Fruit fly (Drosophila melanogaster) whole organism, embryonic: ENCODE measurements around the gene CG13720.

ENCODE experiments used
- Aef1 ChIP-seq: fragments of 200-800 bp; sonication (Bioruptor generic); IDR thresholded peaks from 3 replicates; pipeline ENCODE4 v1.3.6; 2022; ENCODE audit warnings: missing biosample characterization, missing genetic modification characterization
- Awh ChIP-seq: fragments of 200-800 bp; sonication (Bioruptor generic); IDR thresholded peaks from 2 replicates; pipeline ENCODE4, ENCODE4 v1.3.6; 2022; ENCODE audit warnings: missing biosample characterization, missing genetic modification characterization
- CG11456 ChIP-seq: fragments of 200-800 bp; sonication (Bioruptor generic); IDR thresholded peaks from 3 replicates; pipeline ENCODE4 v1.3.6; 2022; ENCODE audit warnings: missing biosample characterization, missing genetic modification characterization
- CG11695 ChIP-seq: fragments of 200-800 bp; sonication (Bioruptor generic); IDR thresholded peaks from 3 replicates; pipeline ENCODE4 v1.3.6; 2022; ENCODE audit warnings: missing biosample characterization, missing genetic modification characterization
- CG12299 ChIP-seq: fragments of 200-800 bp; sonication (Bioruptor generic); optimal IDR thresholded peaks from 2 replicates; lab custom pipeline; 2018; ENCODE audit warnings: missing biosample characterization, mild to moderate bottlenecking, missing genetic modification characterization
- CG12769 ChIP-seq: fragments of 200-800 bp; sonication (Bioruptor generic); optimal IDR thresholded peaks from 2 replicates; lab custom pipeline; 2019; ENCODE audit warnings: missing biosample characterization, mild to moderate bottlenecking, missing genetic modification characterization, moderate library complexity
- CG13894 ChIP-seq: fragments of 200-800 bp; sonication (Bioruptor generic); optimal IDR thresholded peaks from 3 replicates; lab custom pipeline; 2018; ENCODE audit warnings: missing biosample characterization, mild to moderate bottlenecking, missing genetic modification characterization, moderate library complexity
- CG1603 ChIP-seq: fragments of 200-800 bp; sonication (Bioruptor generic); optimal IDR thresholded peaks from 2 replicates; lab custom pipeline; 2019; ENCODE audit warnings: missing biosample characterization, mild to moderate bottlenecking, missing genetic modification characterization, moderate library complexity
- CG17612 ChIP-seq: fragments of 200-800 bp; sonication (Bioruptor generic); IDR thresholded peaks from 2 replicates; pipeline ENCODE4 v1.3.6; 2022; ENCODE audit warnings: missing biosample characterization, missing genetic modification characterization
- CG18011 ChIP-seq: fragments of 200-800 bp; sonication (Bioruptor generic); optimal IDR thresholded peaks from 2 replicates; lab custom pipeline; 2017; ENCODE audit warnings: missing biosample characterization, missing genetic modification characterization, mild to moderate bottlenecking, moderate library complexity, missing genotype
- CG31441 ChIP-seq: fragments of 200-800 bp; sonication (Bioruptor generic); IDR thresholded peaks from 2 replicates; pipeline ENCODE4 v1.3.6; 2022; ENCODE audit warnings: missing biosample characterization, missing genetic modification characterization
- CG6813 ChIP-seq: fragments of 200-800 bp; sonication (Bioruptor generic); optimal IDR thresholded peaks from 2 replicates; lab custom pipeline; 2017; ENCODE audit warnings: missing biosample characterization, missing genetic modification characterization, mild to moderate bottlenecking, moderate library complexity, missing genetic modification reagents
- Ets65A ChIP-seq: fragments of 200-800 bp; sonication (Bioruptor generic); peaks from one replicate; lab custom pipeline; 2016; ENCODE audit warnings: missing biosample characterization, missing genetic modification characterization
- Hr39 ChIP-seq: fragments of >200 bp; optimal IDR thresholded peaks from 2 replicates; lab custom pipeline; 2017
- Hr78 ChIP-seq, 2 experiments: fragments of 200-800 bp in 1 of 2; fragments of >200 bp in 1 of 2; sonication (Bioruptor generic) in 1 of 2; optimal IDR thresholded peaks; 2 replicates each; lab custom pipeline; 2017 to 2019; ENCODE audit warnings: missing biosample characterization in 2 of 2, missing genetic modification characterization in 2 of 2, mild to moderate bottlenecking in 1 of 2, moderate library complexity in 1 of 2
- MBD-R2 ChIP-seq: fragments of 200-800 bp; sonication (Bioruptor generic); IDR thresholded peaks from 2 replicates; pipeline ENCODE4 v1.3.6; 2022; ENCODE audit warnings: missing biosample characterization, missing genetic modification characterization
- Oli ChIP-seq: fragments of 200-800 bp; sonication (Bioruptor generic); optimal IDR thresholded peaks from 2 replicates; lab custom pipeline; 2018; ENCODE audit warnings: missing biosample characterization, mild to moderate bottlenecking, missing genetic modification characterization, moderate library complexity
- PHDP ChIP-seq: fragments of 200-800 bp; sonication (Bioruptor generic); optimal IDR thresholded peaks from 3 replicates; lab custom pipeline; 2018; ENCODE audit warnings: missing biosample characterization, mild to moderate bottlenecking, missing genetic modification characterization, moderate library complexity
- Rx ChIP-seq: fragments of 200-800 bp; sonication (Bioruptor generic); IDR thresholded peaks from 2 replicates; pipeline ENCODE4 v1.3.6; 2022; ENCODE audit warnings: missing biosample characterization, missing genetic modification characterization
- Tbp ChIP-seq: fragments of >200 bp; optimal IDR thresholded peaks from 2 replicates; lab custom pipeline; 2018; ENCODE audit warnings: missing biosample characterization, missing genetic modification characterization
- Vsx1 ChIP-seq: fragments of 200-800 bp; sonication (Bioruptor generic); optimal IDR thresholded peaks from 2 replicates; lab custom pipeline; 2017; ENCODE audit warnings: missing biosample characterization, mild to moderate bottlenecking, missing genetic modification characterization, missing genetic modification reagents
- abd-A ChIP-seq: fragments of 200-800 bp; sonication (Bioruptor generic); optimal IDR thresholded peaks from 3 replicates; lab custom pipeline; 2019; ENCODE audit warnings: missing biosample characterization, mild to moderate bottlenecking, missing genetic modification characterization, moderate library complexity
- corto ChIP-seq: fragments of 200-800 bp; sonication (Bioruptor generic); optimal IDR thresholded peaks from 2 replicates; lab custom pipeline; 2016; ENCODE audit warnings: missing biosample characterization, mild to moderate bottlenecking, missing genetic modification characterization, moderate library complexity
- crol ChIP-seq: fragments of 200-800 bp; sonication (Bioruptor generic); IDR thresholded peaks from 2 replicates; pipeline ENCODE4 v1.3.6; 2022; ENCODE audit warnings: missing biosample characterization, missing genetic modification characterization
- danr ChIP-seq: fragments of 200-800 bp; sonication (Bioruptor generic); IDR thresholded peaks from 2 replicates; pipeline ENCODE4 v1.3.6; 2022; ENCODE audit warnings: missing biosample characterization, missing genetic modification characterization
- dysf ChIP-seq: fragments of 200-800 bp; sonication (Bioruptor generic); IDR thresholded peaks from 3 replicates; pipeline ENCODE4 v1.3.6; 2022; ENCODE audit warnings: missing biosample characterization, missing genetic modification characterization
- hkb ChIP-seq, 2 experiments: fragments of 200-800 bp in 1 of 2; fragments of >200 bp in 1 of 2; sonication (Bioruptor generic) in 1 of 2; IDR thresholded peaks in 1 of 2; optimal IDR thresholded peaks in 1 of 2; 2 replicates each; pipeline versions ENCODE4 v1.3.6 to Lab custom; 2017 to 2022; ENCODE audit warnings: missing biosample characterization in 1 of 2, missing genetic modification characterization in 1 of 2
- onecut ChIP-seq: fragments of 200-800 bp; sonication (Bioruptor generic); IDR thresholded peaks from 2 replicates; pipeline ENCODE4 v1.3.6; 2022; ENCODE audit warnings: missing biosample characterization, missing genetic modification characterization
- pros ChIP-seq: fragments of 200-800 bp; sonication (Bioruptor generic); optimal IDR thresholded peaks from 3 replicates; lab custom pipeline; 2019; ENCODE audit warnings: missing biosample characterization, mild to moderate bottlenecking, missing genetic modification characterization, moderate library complexity
- sd ChIP-seq: fragments of 200-800 bp; sonication (Bioruptor generic); optimal IDR thresholded peaks from 3 replicates; lab custom pipeline; 2018; ENCODE audit warnings: missing biosample characterization, mild to moderate bottlenecking, missing genetic modification characterization, moderate library complexity
- sob ChIP-seq: fragments of 200-800 bp; sonication (Bioruptor generic); IDR thresholded peaks from 2 replicates; pipeline ENCODE4 v1.3.6; 2022; ENCODE audit warnings: missing biosample characterization, missing genetic modification characterization
- sr ChIP-seq: fragments of 200-800 bp; sonication (Bioruptor generic); IDR thresholded peaks from 3 replicates; pipeline ENCODE4 v1.3.6; 2022; ENCODE audit warnings: missing biosample characterization, missing genetic modification characterization
- ssp ChIP-seq: fragments of 200-800 bp; sonication (Bioruptor generic); IDR thresholded peaks from 2 replicates; pipeline ENCODE4 v1.3.6; 2022; ENCODE audit warnings: missing biosample characterization, missing genetic modification characterization
- vvl ChIP-seq: fragments of 200-800 bp; sonication (Bioruptor generic); IDR thresholded peaks from 2 replicates; pipeline ENCODE4 v1.3.6; 2022; ENCODE audit warnings: missing biosample characterization, missing genetic modification characterization
- zen ChIP-seq: fragments of 200-800 bp; sonication (Bioruptor generic); optimal IDR thresholded peaks from 3 replicates; lab custom pipeline; 2018; ENCODE audit warnings: missing biosample characterization, mild to moderate bottlenecking, missing genetic modification characterization, moderate library complexity

The CG13720 gene

DNA sequence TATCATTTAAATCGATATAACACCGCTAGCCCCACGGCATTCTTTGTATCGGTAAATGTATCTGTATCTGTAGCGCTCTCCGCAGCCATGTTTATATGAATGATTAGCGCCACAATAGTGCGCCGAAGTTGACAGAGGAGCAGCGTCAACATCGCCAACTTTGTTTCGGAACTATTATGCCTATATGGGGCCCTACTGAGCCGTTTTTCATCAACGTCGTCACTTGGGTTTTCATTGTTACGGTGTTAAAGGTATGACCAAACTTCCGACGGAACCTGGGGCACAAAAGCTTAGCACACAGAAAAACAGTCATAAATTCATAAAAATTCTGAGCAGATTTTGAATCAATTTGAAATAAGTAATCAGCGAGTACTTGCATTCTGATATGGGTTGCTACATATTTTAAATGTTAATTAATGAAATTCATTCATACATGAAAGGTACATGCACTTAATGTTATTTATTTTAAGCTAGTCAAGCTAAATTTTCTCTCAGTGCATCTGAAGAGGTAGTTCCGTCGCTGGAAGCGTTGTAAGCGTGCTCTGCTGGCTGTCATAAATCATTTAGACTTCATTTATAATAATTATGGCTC lies 38.8 kb downstream of the CG13720 start, which contains the start of gene CG15023 (continued):
- TF ChIP-seq ssp (GFP tag; lab: Robert Waterston, UW) (peak; percentile 24; the same call in 1 of the 2 replicates), PHDP (tag; lab: Kevin White, UChicago) (peak; percentile 30), hkb (optimal IDR thresholded peaks at IDR 0.05; lab: Kevin White, UChicago) (no peak), hkb (GFP tag; IDR thresholded peaks at IDR 0.05; lab: Robert Waterston, UW) (0 out of 2 replicates have a peak, but pooled peaks have one; percentile 9), sob (GFP tag; lab: Robert Waterston, UW) (0 out of 2 replicates have a peak, but pooled peaks have one; percentile 19), CG11695 (GFP tag; lab: Robert Waterston, UW) (peak; percentile 53; the same call in 1 of the 3 replicates), zen (tag; lab: Kevin White, UChicago) (no peak), Rx (GFP tag; lab: Robert Waterston, UW) (no peak), CG31441 (GFP tag; lab: Robert Waterston, UW) (0 out of 2 replicates have a peak, but pooled peaks have one; percentile 26), CG13894 (peak; percentile 7), Ets65A (peak; percentile 12), CG18011 (GFP tag; lab: Kevin White, UChicago) (no peak), danr (GFP tag; lab: Robert Waterston, UW) (0 out of 2 replicates have a peak, but pooled peaks have one; percentile 7), onecut (peak; percentile 51; the same call in 1 of the 2 replicates), Tbp (GFP tag; lab: Kevin White, UChicago) (no peak), dysf (GFP tag; lab: Robert Waterston, UW) (peak; percentile 69; the same call in 2 of the 3 replicates), Aef1 (GFP tag; lab: Robert Waterston, UW) (peak; percentile 38; the same call in 2 of the 3 replicates), CG1603 (tag; lab: Kevin White, UChicago) (peak; percentile 2)

DNA sequence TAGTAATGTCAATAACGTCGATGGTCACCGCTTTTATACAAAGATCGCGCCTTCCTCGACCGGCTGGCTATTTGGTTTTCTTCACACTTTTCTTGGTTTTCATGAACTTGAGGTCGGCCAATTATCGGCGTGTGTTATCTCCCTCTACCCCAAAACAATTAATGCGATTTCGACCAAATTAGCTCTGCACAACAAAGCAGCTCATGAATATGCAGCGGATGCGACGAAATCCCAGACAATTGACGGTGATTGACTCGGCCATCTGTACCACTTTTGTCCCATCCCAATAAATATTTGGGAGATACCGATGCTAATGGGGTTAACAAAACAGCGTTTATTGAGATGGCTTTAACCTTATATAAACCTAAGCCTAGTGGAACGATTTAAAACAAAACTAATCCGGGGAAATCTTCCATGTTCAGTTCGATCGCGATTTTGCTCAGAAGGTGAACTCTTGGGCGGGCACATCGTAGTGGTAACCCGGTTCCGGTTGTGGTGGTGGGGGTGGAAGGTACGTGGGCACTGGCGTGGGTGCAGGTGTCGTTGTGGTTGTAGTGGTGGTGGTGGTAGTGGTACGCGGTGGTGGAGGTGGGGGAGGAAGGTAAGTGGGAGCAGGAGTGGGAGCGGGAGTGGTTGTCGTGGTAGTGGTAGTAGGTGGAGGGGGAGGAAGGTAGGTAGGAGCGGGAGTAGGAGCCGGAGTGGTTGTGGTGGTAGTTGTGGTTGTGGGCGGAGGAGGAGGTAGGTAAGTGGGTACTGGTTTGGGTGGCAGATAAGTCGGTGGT lies 39.8 kb downstream of the CG13720 start, which contains the start of gene CG15022:
Gene CG15022 (minus strand): TSS at position 11 of the 782 bp plus-strand sequence.
- no peak for TF ChIP-seq corto (GFP tag; lab: Kevin White, UChicago)
- TF ChIP-seq CG6813 (GFP tag; lab: Kevin White, UChicago) = no peak
- no peak for TF ChIP-seq CG12299
- no peak for TF ChIP-seq MBD-R2 (GFP tag; lab: Robert Waterston, UW)
- peak in 1 of 2 experiments; percentile 34 for TF ChIP-seq Hr78 (GFP tag; optimal IDR thresholded peaks at IDR 0.05; lab: Kevin White, UChicago)
- peak; percentile 55 for TF ChIP-seq pros (GFP tag; lab: Kevin White, UChicago)
- TF ChIP-seq CG12769 (tag; lab: Kevin White, UChicago) = peak; percentile 65
- peak; percentile 21 for TF ChIP-seq abd-A
- peak; percentile 38 for TF ChIP-seq sd
- peak; percentile 87 for TF ChIP-seq Awh (GFP tag; lab: Robert Waterston, UW)
- 0 out of 2 replicates have a peak, but pooled peaks have one; percentile 11 for TF ChIP-seq CG17612 (GFP tag; lab: Robert Waterston, UW)
- peak; percentile 38 for TF ChIP-seq Vsx1 (GFP tag; lab: Kevin White, UChicago)
- 0 out of 3 replicates have a peak, but pooled peaks have one; percentile 12 for TF ChIP-seq CG11456 (GFP tag; lab: Robert Waterston, UW)
- peak; percentile 49; the same call in 1 of the 2 replicates for TF ChIP-seq crol
- no peak for TF ChIP-seq Oli (tag; lab: Kevin White, UChicago)
- TF ChIP-seq sr (GFP tag; lab: Robert Waterston, UW) = peak; percentile 58; the same call in 1 of the 3 replicates
- TF ChIP-seq vvl (GFP tag; lab: Robert Waterston, UW) = peak; percentile 79
- TF ChIP-seq Hr39 (lab: Kevin White, UChicago) = peak; percentile 66
